Worm (Caenorhabditis elegans): ENCODE results near the gene ZK1320.5.

The ZK1320.5 gene

ce11 chrII:9660379-9660778 lies 5.1 kb downstream of the ZK1320.5 start, which contains the start of gene ZK1320.3:
Gene ZK1320.3 (minus strand): TSS chrII:9660419.
- TF ChIP-seq snpc-1.1 (tag; optimal IDR thresholded peaks at IDR 0.05; ENCODE audit: insufficient read depth) (no peak), C17E4.6 (GFP tag; IDR thresholded peaks at IDR 0.05) (no peak), repo-1 (tag; optimal IDR thresholded peaks at IDR 0.05) (no peak), D2030.7 (GFP tag; IDR thresholded peaks at IDR 0.05) (no peak), nhr-80 (tag; optimal IDR thresholded peaks at IDR 0.05) (peak; percentile 56), tbx-9 (tag; optimal IDR thresholded peaks at IDR 0.05; ENCODE audit: borderline replicate concordance) (no peak), madf-3 (GFP tag; IDR thresholded peaks at IDR 0.05) (no peak)

- TF ChIP-seq let-607 (tag; optimal IDR thresholded peaks at IDR 0.05) (peak in 1 of 2 experiments; percentile 7), ztf-3 (GFP tag; optimal IDR thresholded peaks at IDR 0.05) (no peak), nhr-80 (tag; optimal IDR thresholded peaks at IDR 0.05) (peak; percentile 48)
Observed at ce11 chrII:9658915-9659314, 6.6 kb downstream of the ZK1320.5 start, which contains the start of gene ZK1320.2. Gene ZK1320.2 (minus strand): TSS chrII:9659002.

ce11 chrII:9656210-9656755 lies 9.2 kb downstream of the ZK1320.5 start, which contains the start of gene gstk-1:
Gene gstk-1 (plus strand): TSS chrII:9656705.
- no peak for TF ChIP-seq madf-10 (tag; optimal IDR thresholded peaks at IDR 0.05)
- peak; percentile 53 for TF ChIP-seq nhr-80 (tag; optimal IDR thresholded peaks at IDR 0.05)
- TF ChIP-seq lin-40 (tag; optimal IDR thresholded peaks at IDR 0.05) = peak; percentile 17
- no peak for TF ChIP-seq mes-4 (tag; optimal IDR thresholded peaks at IDR 0.05)
- TF ChIP-seq hmg-1.2 (GFP tag; IDR thresholded peaks at IDR 0.05) = peak; percentile 26; the same call in 1 of the 2 replicates

ce11 chrII:9655530-9656139 lies 9.8 kb downstream of the ZK1320.5 start, which contains the start of gene ZK1307.1:
Gene ZK1307.1 (minus strand): TSS chrII:9655580.
- no peak for TF ChIP-seq hrde-1 (tag; optimal IDR thresholded peaks at IDR 0.05; ENCODE audit: borderline replicate concordance)
- TF ChIP-seq sdz-38 (tag; optimal IDR thresholded peaks at IDR 0.05) = no peak

DNA sequence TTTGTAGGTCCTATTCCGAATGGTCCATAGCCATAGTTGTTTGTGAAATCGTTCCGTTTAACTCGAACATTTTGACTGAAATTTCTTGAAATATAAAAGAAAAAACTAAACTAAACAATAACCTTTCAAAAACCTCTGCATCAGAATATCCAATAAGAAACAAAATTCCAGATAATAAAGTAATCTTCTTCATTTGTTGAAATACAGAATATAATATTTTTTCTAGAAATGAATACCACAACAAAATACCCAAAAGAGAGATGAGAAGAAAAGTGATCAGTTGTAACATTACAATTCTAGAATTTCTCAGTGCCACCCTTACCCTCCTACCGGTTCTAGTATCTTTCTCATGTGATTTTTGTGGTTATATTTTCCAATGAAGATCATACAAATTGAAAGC lies 11.8 kb downstream of the ZK1320.5 start, which contains the start of gene ZK1307.2:
Gene ZK1307.2 (minus strand): TSS at position 274 of the 400 bp plus-strand sequence.
- no peak for TF ChIP-seq cebp-2 (GFP tag; IDR thresholded peaks at IDR 0.05)
- no peak for TF ChIP-seq mcd-1 (GFP tag; IDR thresholded peaks at IDR 0.05)
- no peak for TF ChIP-seq mel-28 (tag; optimal IDR thresholded peaks at IDR 0.05; ENCODE audit: borderline replicate concordance)
- no peak for TF ChIP-seq D2030.7 (GFP tag; IDR thresholded peaks at IDR 0.05)

DNA sequence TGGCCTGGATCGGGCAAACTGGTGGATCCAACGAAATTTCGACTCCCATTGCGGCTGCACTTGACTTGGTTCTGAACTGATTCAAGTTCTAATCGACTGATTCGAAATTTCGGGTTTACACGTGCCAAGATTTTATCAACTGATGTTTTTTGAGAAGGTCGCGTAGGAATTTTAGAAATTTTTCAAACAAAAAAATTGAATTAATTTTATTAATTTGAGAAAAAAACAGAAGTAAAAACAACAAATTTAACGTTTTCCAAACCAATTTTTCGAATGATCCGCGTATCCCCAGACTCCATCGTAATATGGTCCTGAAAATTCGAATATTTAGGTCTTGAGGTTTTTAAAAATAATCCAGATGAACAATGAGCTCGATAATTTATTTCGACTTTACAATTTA lies 12.6 kb downstream of the ZK1320.5 start, which contains the start of gene ZK1307.3:
Gene ZK1307.3 (minus strand): TSS at position 101 of the 400 bp plus-strand sequence.
- TF ChIP-seq cebp-1 (GFP tag; IDR thresholded peaks at IDR 0.05) (no peak), cebp-1 (tag; optimal IDR thresholded peaks at IDR 0.05) (no peak), sdz-38 (tag; optimal IDR thresholded peaks at IDR 0.05) (no peak), fkh-3 (tag; optimal IDR thresholded peaks at IDR 0.05) (no peak), snpc-3.4 (tag; optimal IDR thresholded peaks at IDR 0.05) (no peak), him-1 (tag; optimal IDR thresholded peaks at IDR 0.05) (no peak), hlh-12 (tag; optimal IDR thresholded peaks at IDR 0.05) (no peak), ceh-100 (GFP tag; IDR thresholded peaks at IDR 0.05) (no peak), unc-62 (GFP tag; optimal IDR thresholded peaks at IDR 0.05) (no peak), T07F8.4 (tag; optimal IDR thresholded peaks at IDR 0.05) (no peak), bed-2 (GFP tag; IDR thresholded peaks at IDR 0.05) (no peak), tlf-1 (GFP tag; optimal IDR thresholded peaks at IDR 0.05) (no peak), egl-44 (GFP tag; IDR thresholded peaks at IDR 0.05) (no peak), efl-1 (GFP tag; optimal IDR thresholded peaks at IDR 0.05) (no peak), ekl-4 (GFP tag; IDR thresholded peaks at IDR 0.05) (no peak), lag-1 (GFP tag; IDR thresholded peaks at IDR 0.05) (no peak), nhr-179 (tag; optimal IDR thresholded peaks at IDR 0.05) (no peak), lsy-27 (tag; optimal IDR thresholded peaks at IDR 0.05; ENCODE audit: borderline replicate concordance, insufficient read depth) (no peak), snpc-1.1 (tag; optimal IDR thresholded peaks at IDR 0.05; ENCODE audit: insufficient read depth) (no peak)
